Fruit fly (Drosophila melanogaster): ENCODE results near the gene CG10918.
A peak's percentile ranks its signal among the peaks of the same experiment; 100 is the strongest.

Gene CG10918

dm6 chrX:21388734-21389133 lies 40.3 kb downstream of the CG10918 start, which contains the start of gene mst (continued):
- TF ChIP-seq hb (GFP tag; IDR thresholded peaks at IDR 0.05; ENCODE audit: partially characterized antibody) (0 out of 3 replicates have a peak, but pooled peaks have one; percentile 28), sna (GFP tag; IDR thresholded peaks at IDR 0.05; ENCODE audit: partially characterized antibody) (peak; percentile 73; the same call in 1 of the 2 replicates), Myb (GFP tag; optimal IDR thresholded peaks at IDR 0.05) (no peak), CG5245 (GFP tag; optimal IDR thresholded peaks at IDR 0.05) (no peak), sr (GFP tag; IDR thresholded peaks at IDR 0.05) (no peak), CG2116 (GFP tag; optimal IDR thresholded peaks at IDR 0.05) (peak; percentile 30), knrl (GFP tag; IDR thresholded peaks at IDR 0.05; ENCODE audit: partially characterized antibody) (peak; percentile 60; the same call in 2 of the 3 replicates), zen2 (GFP tag; IDR thresholded peaks at IDR 0.05; ENCODE audit: partially characterized antibody) (peak; percentile 44; the same call in 1 of the 3 replicates), crp (GFP tag; optimal IDR thresholded peaks at IDR 0.05) (no peak), CG11560 (tag; IDR thresholded peaks at IDR 0.05) (no peak), Dll (GFP tag; IDR thresholded peaks at IDR 0.05; ENCODE audit: partially characterized antibody) (peak; percentile 83), Sry-β (GFP tag; optimal IDR thresholded peaks at IDR 0.05) (no peak), Bgb (GFP tag; IDR thresholded peaks at IDR 0.05; ENCODE audit: partially characterized antibody) (peak; percentile 46; the same call in 1 of the 2 replicates), CG11398 (GFP tag; optimal IDR thresholded peaks at IDR 0.05) (no peak), dpn (GFP tag; optimal IDR thresholded peaks at IDR 0.05) (no peak), hbn (GFP tag; IDR thresholded peaks at IDR 0.05; ENCODE audit: partially characterized antibody) (peak; percentile 65; the same call in 1 of the 2 replicates), D19A (tag; optimal IDR thresholded peaks at IDR 0.05) (peak; percentile 53), vnd (GFP tag; IDR thresholded peaks at IDR 0.05; ENCODE audit: partially characterized antibody) (peak; percentile 61; the same call in 2 of the 3 replicates), CG13624 (GFP tag; optimal IDR thresholded peaks at IDR 0.05) (peak; percentile 76), ind (GFP tag; optimal IDR thresholded peaks at IDR 0.05) (no peak), inv (GFP tag; IDR thresholded peaks at IDR 0.05; ENCODE audit: partially characterized antibody) (peak; percentile 38), CG34224 (GFP tag; IDR thresholded peaks at IDR 0.05; ENCODE audit: partially characterized antibody) (peak; percentile 70), CG13287 (GFP tag; IDR thresholded peaks at IDR 0.05; ENCODE audit: partially characterized antibody) (peak; percentile 78), HLH4C (GFP tag; IDR thresholded peaks at IDR 0.05; ENCODE audit: partially characterized antibody) (peak; percentile 67), crc (GFP tag; optimal IDR thresholded peaks at IDR 0.05) (no peak), Elba2 (GFP tag; optimal IDR thresholded peaks at IDR 0.05) (peak; percentile 10), chinmo (GFP tag; IDR thresholded peaks at IDR 0.05; ENCODE audit: partially characterized antibody) (0 out of 4 replicates have a peak, but pooled peaks have one; percentile 40), CG7963 (GFP tag; IDR thresholded peaks at IDR 0.05; ENCODE audit: partially characterized antibody) (peak; percentile 27; the same call in 1 of the 3 replicates), Dp (GFP tag; optimal IDR thresholded peaks at IDR 0.05) (peak; percentile 51)

- TF ChIP-seq Bgb (GFP tag; IDR thresholded peaks at IDR 0.05; ENCODE audit: partially characterized antibody) (peak; percentile 47; the same call in 1 of the 2 replicates), BEAF-32 (GFP tag; optimal IDR thresholded peaks at IDR 0.05) (peak; percentile 55), CG2875 (GFP tag; optimal IDR thresholded peaks at IDR 0.05) (no peak), CG8290 (GFP tag; optimal IDR thresholded peaks at IDR 0.05) (no peak), CG8290 (tag; optimal IDR thresholded peaks at IDR 0.05) (no peak), fru (optimal IDR thresholded peaks at IDR 0.05) (no peak), Sox102F (GFP tag; optimal IDR thresholded peaks at IDR 0.05) (no peak), CG4360 (GFP tag; IDR thresholded peaks at IDR 0.05) (no peak), fd96Cb (tag; optimal IDR thresholded peaks at IDR 0.05) (no peak), CG8089 (GFP tag; optimal IDR thresholded peaks at IDR 0.05) (no peak), CG8281 (tag; optimal IDR thresholded peaks at IDR 0.05) (no peak), Fer1 (GFP tag; optimal IDR thresholded peaks at IDR 0.05) (no peak), MESR4 (GFP tag; optimal IDR thresholded peaks at IDR 0.05) (peak; percentile 85), CG31388 (GFP tag; optimal IDR thresholded peaks at IDR 0.05) (no peak), CG4328 (GFP tag; optimal IDR thresholded peaks at IDR 0.05) (no peak), CG12071 (GFP tag; optimal IDR thresholded peaks at IDR 0.05) (no peak), CG15601 (tag; optimal IDR thresholded peaks at IDR 0.05) (no peak), Neu2 (GFP tag; optimal IDR thresholded peaks at IDR 0.05; ENCODE audit: borderline replicate concordance) (no peak), D19B (GFP tag; optimal IDR thresholded peaks at IDR 0.05) (no peak), NK7.1 (GFP tag; optimal IDR thresholded peaks at IDR 0.05) (no peak), E2f2 (GFP tag; IDR thresholded peaks at IDR 0.05) (0 out of 2 replicates have a peak, but pooled peaks have one; percentile 13)
Observed at dm6 chrX:21387695-21388094, 41.4 kb downstream of the CG10918 start, which contains the start of gene Ddx56. Gene Ddx56, minus strand, starts transcription at chrX:21387946.
